Fruit fly (Drosophila melanogaster) whole organism, prepupa: ENCODE results near the gene RhoGAP18B.

Source experiments
- CG10631 ChIP-seq: fragments of 200-800 bp; sonication (Bioruptor generic); optimal IDR thresholded peaks from 2 replicates; lab custom pipeline; 2016; ENCODE audit warnings: missing biosample characterization, missing genetic modification characterization
- CG10669 ChIP-seq: fragments of 200-800 bp; sonication (Bioruptor generic); optimal IDR thresholded peaks from 3 replicates; lab custom pipeline; 2018; ENCODE audit warnings: missing biosample characterization, mild to moderate bottlenecking, missing genetic modification characterization, moderate library complexity
- CG11762 ChIP-seq: fragments of 200-800 bp; sonication (Bioruptor generic); optimal IDR thresholded peaks from 3 replicates; lab custom pipeline; 2016; ENCODE audit warnings: missing biosample characterization, missing genetic modification characterization; ENCODE audit not compliant: insufficient read depth
- CG11902 ChIP-seq: fragments of 200-800 bp; sonication (Bioruptor generic); optimal IDR thresholded peaks from 3 replicates; lab custom pipeline; 2016; ENCODE audit warnings: missing biosample characterization, missing genetic modification characterization
- CG3032 ChIP-seq: fragments of 200-800 bp; optimal IDR thresholded peaks from 2 replicates; lab custom pipeline; 2019; ENCODE audit warnings: missing biosample characterization, mild to moderate bottlenecking, missing genetic modification characterization, moderate library complexity
- CG31627 ChIP-seq: fragments of 200-800 bp; sonication (Bioruptor generic); optimal IDR thresholded peaks from 3 replicates; lab custom pipeline; 2016; ENCODE audit warnings: missing biosample characterization, missing genetic modification characterization
- CG32006 ChIP-seq: fragments of 200-800 bp; sonication (Bioruptor generic); optimal IDR thresholded peaks from 3 replicates; lab custom pipeline; 2017; ENCODE audit warnings: missing biosample characterization, mild to moderate bottlenecking, missing genetic modification characterization
- CG3919 ChIP-seq: fragments of 200-800 bp; sonication (Bioruptor generic); optimal IDR thresholded peaks from 3 replicates; lab custom pipeline; 2016; ENCODE audit warnings: missing biosample characterization, missing genetic modification characterization
- CG4318 ChIP-seq: fragments of 200-800 bp; sonication (Bioruptor generic); optimal IDR thresholded peaks from 3 replicates; lab custom pipeline; 2017; ENCODE audit warnings: missing biosample characterization, mild to moderate bottlenecking, missing genetic modification characterization
- CG6276 ChIP-seq: fragments of 200-800 bp; sonication (Bioruptor generic); optimal IDR thresholded peaks from 2 replicates; lab custom pipeline; 2017; ENCODE audit warnings: missing biosample characterization, mild to moderate bottlenecking, missing genetic modification characterization
- CG6792 ChIP-seq: fragments of 200-800 bp; sonication (Bioruptor generic); optimal IDR thresholded peaks from 3 replicates; lab custom pipeline; 2016; ENCODE audit warnings: missing biosample characterization, missing genetic modification characterization
- CG6808 ChIP-seq: fragments of 200-800 bp; sonication (Bioruptor generic); optimal IDR thresholded peaks from 3 replicates; lab custom pipeline; 2017; ENCODE audit warnings: missing biosample characterization, missing genetic modification characterization, mild to moderate bottlenecking, moderate library complexity, missing genetic modification reagents
- CG6854 ChIP-seq: fragments of 200-800 bp; sonication (Bioruptor generic); optimal IDR thresholded peaks from 2 replicates; lab custom pipeline; 2017; ENCODE audit warnings: missing biosample characterization, mild to moderate bottlenecking, missing genetic modification characterization
- CG7368 ChIP-seq: fragments of 200-800 bp; sonication (Bioruptor generic); optimal IDR thresholded peaks from 3 replicates; lab custom pipeline; 2016; ENCODE audit warnings: missing biosample characterization, missing genetic modification characterization
- CG8119 ChIP-seq: fragments of 200-800 bp; sonication (Bioruptor generic); IDR thresholded peaks from 3 replicates; pipeline ENCODE4 v1.3.6; 2022; ENCODE audit warnings: missing biosample characterization, missing genetic modification characterization
- CG8319 ChIP-seq: fragments of 200-800 bp; sonication (Bioruptor generic); optimal IDR thresholded peaks from 3 replicates; lab custom pipeline; 2016; ENCODE audit warnings: missing biosample characterization, missing genetic modification characterization
- CG9139 ChIP-seq: fragments of 200-800 bp; sonication (Bioruptor generic); optimal IDR thresholded peaks from 3 replicates; lab custom pipeline; 2017; ENCODE audit warnings: missing biosample characterization, mild to moderate bottlenecking, missing genetic modification characterization
- Eip75B ChIP-seq: fragments of 200-800 bp; sonication (Bioruptor generic); optimal IDR thresholded peaks from 3 replicates; lab custom pipeline; 2016; ENCODE audit warnings: missing biosample characterization, missing genetic modification characterization
- Eip93F ChIP-seq: fragments of 200-800 bp; sonication (Bioruptor generic); optimal IDR thresholded peaks from 2 replicates; lab custom pipeline; 2016; ENCODE audit warnings: missing biosample characterization, mild to moderate bottlenecking, missing genetic modification characterization
- Ets21C ChIP-seq: fragments of 200-800 bp; sonication (Bioruptor generic); optimal IDR thresholded peaks from 3 replicates; lab custom pipeline; 2016; ENCODE audit warnings: missing biosample characterization, missing genetic modification characterization
- Ets96B ChIP-seq: fragments of 200-800 bp; optimal IDR thresholded peaks from 2 replicates; lab custom pipeline; 2019; ENCODE audit warnings: missing biosample characterization, mild to moderate bottlenecking, missing genetic modification characterization, moderate library complexity
- Gug ChIP-seq: fragments of 200-800 bp; sonication (Bioruptor generic); IDR thresholded peaks from 2 replicates; pipeline ENCODE4 v1.3.6; 2022; ENCODE audit warnings: missing biosample characterization, missing genetic modification characterization
- Hr39 ChIP-seq: fragments of 200-800 bp; sonication (Bioruptor generic); optimal IDR thresholded peaks from 2 replicates; lab custom pipeline; 2016; ENCODE audit warnings: missing biosample characterization, missing genetic modification characterization
- Hr4 ChIP-seq: fragments of 200-800 bp; sonication (Bioruptor generic); optimal IDR thresholded peaks from 3 replicates; lab custom pipeline; 2016; ENCODE audit warnings: missing biosample characterization, missing genetic modification characterization
- Lpt ChIP-seq: fragments of 200-800 bp; sonication (Bioruptor generic); optimal IDR thresholded peaks from 3 replicates; lab custom pipeline; 2016; ENCODE audit warnings: missing biosample characterization, missing genetic modification characterization
- Met ChIP-seq: fragments of 200-800 bp; sonication (Bioruptor generic); optimal IDR thresholded peaks from 3 replicates; lab custom pipeline; 2016; ENCODE audit warnings: missing biosample characterization, missing genetic modification characterization
- OdsH ChIP-seq: fragments of 200-800 bp; sonication (Bioruptor generic); optimal IDR thresholded peaks from 3 replicates; lab custom pipeline; 2016; ENCODE audit warnings: missing biosample characterization, missing genetic modification characterization
- Smox ChIP-seq: fragments of 200-800 bp; sonication (Bioruptor generic); optimal IDR thresholded peaks from 3 replicates; lab custom pipeline; 2016; ENCODE audit warnings: missing biosample characterization, missing genetic modification characterization
- Sox102F ChIP-seq: fragments of 200-800 bp; sonication (Bioruptor generic); optimal IDR thresholded peaks from 2 replicates; lab custom pipeline; 2016; ENCODE audit warnings: missing biosample characterization, mild to moderate bottlenecking, missing genetic modification characterization
- Sox14 ChIP-seq: fragments of 200-800 bp; sonication (Bioruptor generic); optimal IDR thresholded peaks from 3 replicates; lab custom pipeline; 2016; ENCODE audit warnings: missing biosample characterization, missing genetic modification characterization
- Sox15 ChIP-seq: fragments of 200-800 bp; sonication (Bioruptor generic); optimal IDR thresholded peaks from 3 replicates; lab custom pipeline; 2016; ENCODE audit warnings: missing biosample characterization, missing genetic modification characterization
- achi ChIP-seq: fragments of 200-800 bp; sonication (Bioruptor generic); optimal IDR thresholded peaks from 3 replicates; lab custom pipeline; 2016; ENCODE audit warnings: missing biosample characterization, missing genetic modification characterization
- acj6 ChIP-seq: fragments of 200-800 bp; sonication (Bioruptor generic); optimal IDR thresholded peaks from 3 replicates; lab custom pipeline; 2016; ENCODE audit warnings: missing biosample characterization, missing genetic modification characterization
- cyc ChIP-seq: fragments of 200-800 bp; sonication (Bioruptor generic); optimal IDR thresholded peaks from 3 replicates; lab custom pipeline; 2016; ENCODE audit warnings: missing biosample characterization, missing genetic modification characterization
- dac ChIP-seq: fragments of 200-800 bp; sonication (Bioruptor generic); optimal IDR thresholded peaks from 2 replicates; lab custom pipeline; 2017; ENCODE audit warnings: missing biosample characterization, mild to moderate bottlenecking, missing genetic modification characterization
- dsx ChIP-seq: fragments of 200-800 bp; optimal IDR thresholded peaks from 3 replicates; lab custom pipeline; 2019; ENCODE audit warnings: missing biosample characterization, mild to moderate bottlenecking, missing genetic modification characterization, moderate library complexity; ENCODE audit not compliant: poor library complexity, severe bottlenecking
- eg ChIP-seq: fragments of 200-800 bp; sonication (Bioruptor generic); IDR thresholded peaks from 3 replicates; pipeline ENCODE4 v1.3.6; 2022; ENCODE audit warnings: missing biosample characterization, missing genetic modification characterization
- esn ChIP-seq: fragments of 200-800 bp; sonication (Bioruptor generic); optimal IDR thresholded peaks from 2 replicates; lab custom pipeline; 2016; ENCODE audit warnings: missing biosample characterization, mild to moderate bottlenecking, missing genetic modification characterization, moderate library complexity
- fd59A ChIP-seq: fragments of 200-800 bp; sonication (Bioruptor generic); optimal IDR thresholded peaks from 2 replicates; lab custom pipeline; 2017; ENCODE audit warnings: missing biosample characterization, mild to moderate bottlenecking, missing genetic modification characterization, missing genetic modification reagents
- fd85E ChIP-seq: fragments of 200-800 bp; sonication (Bioruptor generic); optimal IDR thresholded peaks from 3 replicates; lab custom pipeline; 2016; ENCODE audit warnings: missing biosample characterization, missing genetic modification characterization
- lz ChIP-seq: fragments of 200-800 bp; sonication (Bioruptor generic); optimal IDR thresholded peaks from 3 replicates; lab custom pipeline; 2016; ENCODE audit warnings: missing biosample characterization, missing genetic modification characterization
- net ChIP-seq: fragments of 200-800 bp; sonication (Bioruptor generic); optimal IDR thresholded peaks from 3 replicates; lab custom pipeline; 2016; ENCODE audit warnings: missing biosample characterization, missing genetic modification characterization
- pdm3 ChIP-seq: fragments of 200-800 bp; sonication (Bioruptor generic); optimal IDR thresholded peaks from 3 replicates; lab custom pipeline; 2016; ENCODE audit warnings: missing biosample characterization, missing genetic modification characterization
- salr ChIP-seq, 2 experiments: fragments of 200-800 bp; sonication (Bioruptor generic); optimal IDR thresholded peaks; 3 replicates each; lab custom pipeline; 2016 to 2018; ENCODE audit warnings: missing biosample characterization in 2 of 2, missing genetic modification characterization in 2 of 2, mild to moderate bottlenecking in 1 of 2
- ss ChIP-seq, 2 experiments: fragments of 200-800 bp; sonication (Bioruptor generic); optimal IDR thresholded peaks; 2 replicates in 1 of 2; 3 replicates in 1 of 2; lab custom pipeline; 2017 to 2018; ENCODE audit warnings: mild to moderate bottlenecking in 2 of 2, missing biosample characterization in 2 of 2, missing genetic modification characterization in 2 of 2, moderate library complexity in 1 of 2
- svp ChIP-seq: fragments of 200-800 bp; sonication (Bioruptor generic); peaks from one replicate; lab custom pipeline; 2016; ENCODE audit warnings: missing biosample characterization, missing genetic modification characterization
- vri ChIP-seq: fragments of 200-800 bp; sonication (Bioruptor generic); optimal IDR thresholded peaks from 3 replicates; lab custom pipeline; 2016; ENCODE audit warnings: missing biosample characterization, mild to moderate bottlenecking, missing genetic modification characterization

The RhoGAP18B gene

dm6 chrX:19165144-19166011, 1.5 kb downstream of the RhoGAP18B start (continued):
- TF ChIP-seq CG6808 (GFP tag; lab: Kevin White, UChicago), result peak; percentile 48
- peak; percentile 63 for TF ChIP-seq CG9139 (GFP tag; lab: Kevin White, UChicago)
- peak; percentile 7 for TF ChIP-seq Hr39 (GFP tag; lab: Kevin White, UChicago)
- peak; percentile 37 for TF ChIP-seq CG3032
- peak; percentile 70 to 73 for TF ChIP-seq ss (GFP tag; optimal IDR thresholded peaks at IDR 0.05; lab: Kevin White, UChicago)
- TF ChIP-seq Hr4, result no peak
- TF ChIP-seq Met (GFP tag; lab: Kevin White, UChicago), result no peak
- no peak for TF ChIP-seq Eip75B (GFP tag; lab: Kevin White, UChicago)
- no peak for TF ChIP-seq Sox102F (GFP tag; lab: Kevin White, UChicago)

dm6 chrX:19164726-19165125, 2.2 kb downstream of the RhoGAP18B start:
- TF ChIP-seq CG6854 (GFP tag; lab: Kevin White, UChicago), result no peak
- TF ChIP-seq CG9139 (GFP tag; lab: Kevin White, UChicago), result no peak
- no peak for TF ChIP-seq CG7368 (GFP tag; lab: Kevin White, UChicago)
- peak; percentile 49 for TF ChIP-seq Sox14 (GFP tag; lab: Kevin White, UChicago)
- peak; percentile 58 for TF ChIP-seq vri (GFP tag; lab: Kevin White, UChicago)
- peak; percentile 53 for TF ChIP-seq CG6792
- peak; percentile 80 for TF ChIP-seq CG31627 (GFP tag; lab: Kevin White, UChicago)
- peak; percentile 24 for TF ChIP-seq achi (GFP tag; lab: Kevin White, UChicago)
- peak; percentile 88 for TF ChIP-seq svp (GFP tag; lab: Kevin White, UChicago)
- TF ChIP-seq net (GFP tag; lab: Kevin White, UChicago), result peak; percentile 22
- TF ChIP-seq Ets21C, result peak; percentile 65
- TF ChIP-seq Lpt (GFP tag; lab: Kevin White, UChicago), result no peak
- TF ChIP-seq fd85E (GFP tag; lab: Kevin White, UChicago), result no peak
- peak; percentile 73 for TF ChIP-seq Hr39 (GFP tag; lab: Kevin White, UChicago)
- TF ChIP-seq CG6276, result no peak
- TF ChIP-seq eg, result no peak
- TF ChIP-seq CG8319 (GFP tag; lab: Kevin White, UChicago), result no peak
- TF ChIP-seq CG10631 (GFP tag; lab: Kevin White, UChicago), result peak; percentile 46
- no peak for TF ChIP-seq fd59A
- peak; percentile 52 for TF ChIP-seq cyc (GFP tag; lab: Kevin White, UChicago)
- peak; percentile 48 for TF ChIP-seq OdsH (GFP tag; lab: Kevin White, UChicago)
- TF ChIP-seq lz, result peak; percentile 75
- TF ChIP-seq CG10669 (GFP tag; lab: Kevin White, UChicago), result no peak
- peak; percentile 79 for TF ChIP-seq esn
- TF ChIP-seq Smox, result peak; percentile 74
- no peak for TF ChIP-seq CG11762 (GFP tag; lab: Kevin White, UChicago)
- TF ChIP-seq CG32006 (GFP tag; lab: Kevin White, UChicago), result peak; percentile 41
- TF ChIP-seq acj6 (GFP tag; lab: Kevin White, UChicago), result peak; percentile 47
- peak; percentile 44 for TF ChIP-seq pdm3 (GFP tag; lab: Kevin White, UChicago)
- peak; percentile 45 for TF ChIP-seq Sox15 (GFP tag; lab: Kevin White, UChicago)
- TF ChIP-seq salr (GFP tag; optimal IDR thresholded peaks at IDR 0.05; lab: Kevin White, UChicago), result no peak
- peak; percentile 75 for TF ChIP-seq Met (GFP tag; lab: Kevin White, UChicago)
- TF ChIP-seq CG6808 (GFP tag; lab: Kevin White, UChicago), result no peak
- TF ChIP-seq CG11902, result peak; percentile 18
- peak; percentile 19 for TF ChIP-seq CG4318 (GFP tag; lab: Kevin White, UChicago)
- TF ChIP-seq CG3919, result no peak
- no peak for TF ChIP-seq dsx (GFP tag; lab: Kevin White, UChicago)
- TF ChIP-seq ss (GFP tag; optimal IDR thresholded peaks at IDR 0.05; lab: Kevin White, UChicago), result no peak
- no peak for TF ChIP-seq CG8119 (GFP tag; lab: Robert Waterston, UW)
- TF ChIP-seq Gug (GFP tag; lab: Robert Waterston, UW), result no peak
- peak; percentile 39 for TF ChIP-seq Hr4
- no peak for TF ChIP-seq dac
- no peak for TF ChIP-seq Eip93F (GFP tag; lab: Kevin White, UChicago)
- no peak for TF ChIP-seq CG3032
- TF ChIP-seq Ets96B (tag; lab: Kevin White, UChicago), result no peak
